Fruit fly (Drosophila melanogaster): Measurements from ENCODE around the gene CG13599.

dm6 chr3R:23948324-23948465 is 16.8 kb downstream of the CG13599 start, which contains the start of gene CG12268:
- TF ChIP-seq twi (tag; optimal IDR thresholded peaks at IDR 0.05) (no peak), CG12236 (GFP tag; optimal IDR thresholded peaks at IDR 0.05) (no peak), caup (GFP tag; optimal IDR thresholded peaks at IDR 0.05; ENCODE audit: severe bottlenecking) (no peak), Bgb (GFP tag; IDR thresholded peaks at IDR 0.05; ENCODE audit: partially characterized antibody) (no peak), psq (GFP tag; optimal IDR thresholded peaks at IDR 0.05) (no peak), CG13775 (GFP tag; optimal IDR thresholded peaks at IDR 0.05) (no peak)
